Worm (Caenorhabditis elegans): Measurements from ENCODE around the gene ncr-2.

Gene ncr-2

ce11 chrIII:8250007-8250683 is 8.0 kb upstream of the ncr-2 start, which contains the start of gene knl-1:
knl-1 (plus strand) TSS chrIII:8250632.
- peak; percentile 51 for TF ChIP-seq F13C5.2 (tag; optimal IDR thresholded peaks at IDR 0.05)
- no peak for TF ChIP-seq B0310.2 (tag; optimal IDR thresholded peaks at IDR 0.05)
- peak; percentile 54 for TF ChIP-seq hmg-4 (GFP tag; optimal IDR thresholded peaks at IDR 0.05)
- TF ChIP-seq hmbx-1 (tag; optimal IDR thresholded peaks at IDR 0.05): no peak

ce11 chrIII:8254938-8255337 is 3.2 kb upstream of the ncr-2 start, which contains the start of gene F09G8.5:
F09G8.5 (plus strand) TSS chrIII:8254975.
- no peak for TF ChIP-seq pes-1 (GFP tag; IDR thresholded peaks at IDR 0.05)
- TF ChIP-seq scrt-1 (GFP tag; IDR thresholded peaks at IDR 0.05): no peak
- no peak for TF ChIP-seq tra-4 (tag; optimal IDR thresholded peaks at IDR 0.05)
- TF ChIP-seq hmbx-1 (tag; optimal IDR thresholded peaks at IDR 0.05): no peak
- TF ChIP-seq B0310.2 (tag; optimal IDR thresholded peaks at IDR 0.05): no peak
- TF ChIP-seq aly-1 (tag; optimal IDR thresholded peaks at IDR 0.05): no peak
- TF ChIP-seq ama-1 (optimal IDR thresholded peaks at IDR 0.05): no peak
- TF ChIP-seq tbx-11 (GFP tag; IDR thresholded peaks at IDR 0.05): no peak
- TF ChIP-seq hmg-4 (GFP tag; optimal IDR thresholded peaks at IDR 0.05): no peak

ce11 chrIII:8262599-8262998 is 4.5 kb downstream of the ncr-2 start:
- no peak for TF ChIP-seq ceh-36 (tag; optimal IDR thresholded peaks at IDR 0.05)
- no peak for TF ChIP-seq hmg-4 (GFP tag; optimal IDR thresholded peaks at IDR 0.05)
- TF ChIP-seq tbx-37 (GFP tag; conservative IDR thresholded peaks at IDR 0.05): no peak
- TF ChIP-seq flt-1 (GFP tag; IDR thresholded peaks at IDR 0.05): no peak
- no peak for TF ChIP-seq F13C5.2 (tag; optimal IDR thresholded peaks at IDR 0.05)
- no peak for TF ChIP-seq ceh-13 (GFP tag; optimal IDR thresholded peaks at IDR 0.05)
- no peak for TF ChIP-seq tra-4 (tag; optimal IDR thresholded peaks at IDR 0.05)
- no peak for TF ChIP-seq sea-1 (GFP tag; conservative IDR thresholded peaks at IDR 0.05)
- TF ChIP-seq tbx-11 (GFP tag; IDR thresholded peaks at IDR 0.05): no peak
- TF ChIP-seq hnd-1 (tag; optimal IDR thresholded peaks at IDR 0.05): no peak

DNA sequence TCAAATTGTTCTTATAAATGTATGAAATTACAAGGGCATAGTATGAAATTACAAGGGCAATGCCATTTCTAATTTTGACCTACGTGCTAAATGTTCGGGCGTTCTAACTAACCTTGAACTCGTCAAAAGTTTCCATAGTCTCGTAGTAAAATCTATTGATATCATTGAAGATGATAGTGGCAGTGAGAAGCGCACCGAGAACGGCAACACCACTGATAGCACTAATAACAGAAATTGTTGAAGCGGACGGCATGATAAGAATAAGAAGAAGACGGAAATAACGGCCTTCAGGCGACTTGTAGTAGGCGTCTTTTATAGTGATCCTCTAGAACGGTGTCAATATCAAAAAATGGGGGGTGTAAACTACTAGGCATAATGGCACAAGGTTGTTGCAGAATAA is 5.2 kb downstream of the ncr-2 start, which contains the start of gene col-91:
TSS of gene col-91 (minus strand) at position 288 of the 400 bp plus-strand sequence.
- TF ChIP-seq ceh-13 (GFP tag; optimal IDR thresholded peaks at IDR 0.05): no peak
- TF ChIP-seq ets-7 (tag; optimal IDR thresholded peaks at IDR 0.05): no peak
- TF ChIP-seq flt-1 (GFP tag; IDR thresholded peaks at IDR 0.05): no peak
- TF ChIP-seq aly-1 (tag; optimal IDR thresholded peaks at IDR 0.05): no peak
- no peak for TF ChIP-seq hmbx-1 (tag; optimal IDR thresholded peaks at IDR 0.05)
- no peak for TF ChIP-seq tbx-37 (GFP tag; conservative IDR thresholded peaks at IDR 0.05)
- no peak for TF ChIP-seq B0310.2 (tag; optimal IDR thresholded peaks at IDR 0.05)
- no peak for TF ChIP-seq pes-1 (GFP tag; IDR thresholded peaks at IDR 0.05)
- TF ChIP-seq tbx-11 (GFP tag; IDR thresholded peaks at IDR 0.05): no peak
- TF ChIP-seq ama-1 (optimal IDR thresholded peaks at IDR 0.05): no peak

ce11 chrIII:8265753-8266152 is 7.6 kb downstream of the ncr-2 start, which contains the start of gene mrps-9:
mrps-9 (plus strand) TSS chrIII:8266062.
- TF ChIP-seq hmbx-1 (tag; optimal IDR thresholded peaks at IDR 0.05) (no peak), F13C5.2 (tag; optimal IDR thresholded peaks at IDR 0.05) (no peak), B0310.2 (tag; optimal IDR thresholded peaks at IDR 0.05) (no peak), ceh-13 (GFP tag; optimal IDR thresholded peaks at IDR 0.05) (no peak), flt-1 (GFP tag; IDR thresholded peaks at IDR 0.05) (no peak), tbx-11 (GFP tag; IDR thresholded peaks at IDR 0.05) (no peak), ceh-36 (tag; optimal IDR thresholded peaks at IDR 0.05) (no peak), sea-1 (GFP tag; conservative IDR thresholded peaks at IDR 0.05) (no peak), ama-1 (optimal IDR thresholded peaks at IDR 0.05) (no peak), tbx-37 (GFP tag; conservative IDR thresholded peaks at IDR 0.05) (no peak), pes-1 (GFP tag; IDR thresholded peaks at IDR 0.05) (no peak), hnd-1 (tag; optimal IDR thresholded peaks at IDR 0.05) (no peak), hmg-4 (GFP tag; optimal IDR thresholded peaks at IDR 0.05) (no peak), aly-1 (tag; optimal IDR thresholded peaks at IDR 0.05) (no peak), scrt-1 (GFP tag; IDR thresholded peaks at IDR 0.05) (no peak), ets-7 (tag; optimal IDR thresholded peaks at IDR 0.05) (no peak), tra-4 (tag; optimal IDR thresholded peaks at IDR 0.05) (no peak)

DNA sequence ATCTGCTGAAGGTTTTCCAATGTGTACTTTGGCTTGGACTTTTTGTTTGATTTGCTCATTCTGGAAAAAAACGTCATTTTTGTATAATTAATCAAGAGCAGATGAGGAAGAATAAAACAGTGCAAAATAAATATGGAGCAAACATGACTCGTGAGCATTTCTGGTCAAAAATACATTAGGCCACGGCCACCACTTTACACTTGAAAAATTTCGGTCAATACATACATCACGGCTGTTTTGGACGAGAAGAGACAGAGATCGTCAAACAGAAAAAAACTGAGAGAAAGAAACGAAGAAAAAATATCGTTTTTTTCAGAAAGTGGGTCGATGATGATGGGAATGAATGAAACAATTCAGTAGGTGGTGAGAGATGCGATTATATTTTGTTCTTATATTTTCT is 10.2 kb downstream of the ncr-2 start, which contains the start of the genes F09G8.7 and crn-7:
TSS of gene F09G8.7 (minus strand) at position 60 of the 400 bp plus-strand sequence.
TSS of gene crn-7 (plus strand) at position 236 of the 400 bp plus-strand sequence.
- no peak for TF ChIP-seq B0310.2 (tag; optimal IDR thresholded peaks at IDR 0.05)
- no peak for TF ChIP-seq scrt-1 (GFP tag; IDR thresholded peaks at IDR 0.05)
- TF ChIP-seq hnd-1 (tag; optimal IDR thresholded peaks at IDR 0.05): no peak
- TF ChIP-seq pes-1 (GFP tag; IDR thresholded peaks at IDR 0.05): no peak

ce11 chrIII:8271676-8272225 is 13.6 kb downstream of the ncr-2 start, which contains the start of the genes mps-4 and F09G8.10:
mps-4 (minus strand) TSS chrIII:8271776.
F09G8.10 (minus strand) TSS chrIII:8272175.
- TF ChIP-seq sea-1 (GFP tag; conservative IDR thresholded peaks at IDR 0.05): no peak
- no peak for TF ChIP-seq pes-1 (GFP tag; IDR thresholded peaks at IDR 0.05)
- TF ChIP-seq ets-7 (tag; optimal IDR thresholded peaks at IDR 0.05): no peak
- TF ChIP-seq tbx-11 (GFP tag; IDR thresholded peaks at IDR 0.05): no peak
- TF ChIP-seq ceh-13 (GFP tag; optimal IDR thresholded peaks at IDR 0.05): no peak
- no peak for TF ChIP-seq F13C5.2 (tag; optimal IDR thresholded peaks at IDR 0.05)
- TF ChIP-seq hmbx-1 (tag; optimal IDR thresholded peaks at IDR 0.05): no peak
- no peak for TF ChIP-seq ama-1 (optimal IDR thresholded peaks at IDR 0.05)
- no peak for TF ChIP-seq aly-1 (tag; optimal IDR thresholded peaks at IDR 0.05)
- TF ChIP-seq B0310.2 (tag; optimal IDR thresholded peaks at IDR 0.05): no peak
- TF ChIP-seq ceh-36 (tag; optimal IDR thresholded peaks at IDR 0.05): no peak
- TF ChIP-seq tra-4 (tag; optimal IDR thresholded peaks at IDR 0.05): no peak
- TF ChIP-seq hmg-4 (GFP tag; optimal IDR thresholded peaks at IDR 0.05): no peak
